Worm (Caenorhabditis elegans): ENCODE results near the gene ctl-1.
A peak's percentile ranks its signal among the peaks of the same experiment; 100 is the strongest.
"Not testable (repeated sequence)": the region's sequence is repeated elsewhere in the genome, so short reads cannot be mapped to it uniquely, and the experiment has no call there.

Gene ctl-1

ce11 chrII:14310729-14311388 lies 4.8 kb upstream of the ctl-1 start, which contains the start of gene ctl-3:
TSS of gene ctl-3 (minus strand) at chrII:14310779.
- no peak for TF ChIP-seq lin-13 (tag; optimal IDR thresholded peaks at IDR 0.05)
- no peak for TF ChIP-seq unc-120 (tag; optimal IDR thresholded peaks at IDR 0.05; ENCODE audit: poor library complexity, severe bottlenecking)
- TF ChIP-seq flh-1 (GFP tag; optimal IDR thresholded peaks at IDR 0.05) = no peak
- TF ChIP-seq elt-1 (tag; optimal IDR thresholded peaks at IDR 0.05; ENCODE audit: borderline replicate concordance, insufficient read depth) = no peak
- TF ChIP-seq mep-1 (tag; optimal IDR thresholded peaks at IDR 0.05) = no peak
- no peak for TF ChIP-seq sptf-1 (tag; optimal IDR thresholded peaks at IDR 0.05)
- no peak for TF ChIP-seq bed-3 (GFP tag; optimal IDR thresholded peaks at IDR 0.05)
- TF ChIP-seq snpc-4 (tag; optimal IDR thresholded peaks at IDR 0.05) = no peak
- no peak for TF ChIP-seq ceh-83 (GFP tag; optimal IDR thresholded peaks at IDR 0.05)
- no peak for TF ChIP-seq cnd-1 (tag; optimal IDR thresholded peaks at IDR 0.05)
- no peak for TF ChIP-seq nhr-76 (tag; optimal IDR thresholded peaks at IDR 0.05)
- no peak for TF ChIP-seq mab-5 (tag; optimal IDR thresholded peaks at IDR 0.05)
- no peak for TF ChIP-seq ces-1 (GFP tag; optimal IDR thresholded peaks at IDR 0.05)
- TF ChIP-seq ztf-11 (tag; optimal IDR thresholded peaks at IDR 0.05) = no peak
- no peak for TF ChIP-seq zip-8 (tag; optimal IDR thresholded peaks at IDR 0.05)
- no peak for TF ChIP-seq nhr-2 (tag; optimal IDR thresholded peaks at IDR 0.05)
- no peak for TF ChIP-seq pha-4 (tag; optimal IDR thresholded peaks at IDR 0.05)

- TF ChIP-seq flh-1 (GFP tag; optimal IDR thresholded peaks at IDR 0.05); M03D4.4 (tag; optimal IDR thresholded peaks at IDR 0.05); lin-32 (GFP tag; optimal IDR thresholded peaks at IDR 0.05): not testable (repeated sequence)
These were observed 4.1 kb downstream of the ctl-1 start, which contains the start of gene ctl-2 for ce11 chrII:14301927-14302326. TSS of gene ctl-2 (minus strand) at chrII:14302027.

- no peak for TF ChIP-seq M03D4.4 (tag; optimal IDR thresholded peaks at IDR 0.05)
- no peak for TF ChIP-seq ceh-39 (tag; optimal IDR thresholded peaks at IDR 0.05)
- no peak for TF ChIP-seq mab-5 (tag; optimal IDR thresholded peaks at IDR 0.05)
- no peak for TF ChIP-seq nhr-2 (tag; optimal IDR thresholded peaks at IDR 0.05)
- no peak for TF ChIP-seq mep-1 (tag; optimal IDR thresholded peaks at IDR 0.05)
- no peak for TF ChIP-seq bed-3 (GFP tag; optimal IDR thresholded peaks at IDR 0.05)
- no peak for TF ChIP-seq ces-1 (GFP tag; optimal IDR thresholded peaks at IDR 0.05)
- no peak for TF ChIP-seq zip-8 (tag; optimal IDR thresholded peaks at IDR 0.05)
- no peak for TF ChIP-seq nhr-237 (tag; optimal IDR thresholded peaks at IDR 0.05)
- TF ChIP-seq sptf-1 (tag; optimal IDR thresholded peaks at IDR 0.05) = no peak
- no peak for TF ChIP-seq cnd-1 (tag; optimal IDR thresholded peaks at IDR 0.05)
- TF ChIP-seq snpc-4 (tag; optimal IDR thresholded peaks at IDR 0.05) = no peak
- TF ChIP-seq blmp-1 (tag; optimal IDR thresholded peaks at IDR 0.05) = no peak
- no peak for TF ChIP-seq flh-1 (GFP tag; optimal IDR thresholded peaks at IDR 0.05)
- no peak for TF ChIP-seq tbx-8 (GFP tag; optimal IDR thresholded peaks at IDR 0.05)
These were observed 6.8 kb downstream of the ctl-1 start for ce11 chrII:14299254-14299759.

ce11 chrII:14297050-14297449 lies 9.0 kb downstream of the ctl-1 start, which contains the start of gene Y54G11A.7:
TSS of gene Y54G11A.7 (plus strand) at chrII:14297305.
- TF ChIP-seq pha-4 (tag; optimal IDR thresholded peaks at IDR 0.05); nhr-28 (tag; optimal IDR thresholded peaks at IDR 0.05); unc-62 (GFP tag; optimal IDR thresholded peaks at IDR 0.05): not testable (repeated sequence)

- TF ChIP-seq blmp-1 (tag; optimal IDR thresholded peaks at IDR 0.05) (peak; percentile 22), bed-3 (GFP tag; optimal IDR thresholded peaks at IDR 0.05) (no peak), nhr-237 (tag; optimal IDR thresholded peaks at IDR 0.05) (no peak), elt-3 (tag; optimal IDR thresholded peaks at IDR 0.05) (no peak)
These were observed 9.7 kb downstream of the ctl-1 start for ce11 chrII:14296320-14296719.

- TF ChIP-seq flh-1 (GFP tag; optimal IDR thresholded peaks at IDR 0.05) = no peak
- TF ChIP-seq mab-5 (tag; optimal IDR thresholded peaks at IDR 0.05) = no peak
- TF ChIP-seq cnd-1 (tag; optimal IDR thresholded peaks at IDR 0.05) = no peak
- TF ChIP-seq nhr-12 (tag; optimal IDR thresholded peaks at IDR 0.05) = no peak
- no peak for TF ChIP-seq M03D4.4 (tag; optimal IDR thresholded peaks at IDR 0.05)
- no peak for TF ChIP-seq ham-2 (GFP tag; optimal IDR thresholded peaks at IDR 0.05)
- no peak for TF ChIP-seq unc-62 (GFP tag; optimal IDR thresholded peaks at IDR 0.05)
- TF ChIP-seq bed-3 (GFP tag; optimal IDR thresholded peaks at IDR 0.05) = no peak
- no peak for TF ChIP-seq zip-8 (tag; optimal IDR thresholded peaks at IDR 0.05)
- TF ChIP-seq elt-3 (tag; optimal IDR thresholded peaks at IDR 0.05) = no peak
These were observed 11.7 kb downstream of the ctl-1 start for ce11 chrII:14294390-14294789.
